Worm (Caenorhabditis elegans): ENCODE measurements around the gene exos-9.

DNA sequence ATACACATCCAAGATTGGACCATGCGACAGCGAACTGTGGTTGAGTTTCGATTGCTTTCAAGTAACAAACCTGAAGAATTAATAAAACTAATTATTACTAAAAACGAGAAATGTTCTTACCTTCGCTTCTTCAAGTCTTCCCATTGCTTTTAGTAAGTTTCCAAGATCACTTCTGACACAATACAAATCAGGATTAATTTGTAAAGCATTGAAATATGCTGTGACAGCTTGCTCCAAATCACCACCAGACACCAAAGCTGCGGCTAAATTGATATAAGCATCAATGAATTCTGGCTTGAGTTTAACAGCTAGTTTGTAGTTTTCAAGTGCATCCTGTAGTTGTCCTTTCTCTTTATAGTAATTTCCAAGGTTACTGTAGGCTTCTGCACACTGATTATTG is 47.7 kb downstream of the exos-9 start:
- no peak for TF ChIP-seq nhr-237 (tag; optimal IDR thresholded peaks at IDR 0.05)
- no peak for TF ChIP-seq pha-4 (tag; optimal IDR thresholded peaks at IDR 0.05)
- no peak for TF ChIP-seq nhr-28 (tag; optimal IDR thresholded peaks at IDR 0.05)
